Worm (Caenorhabditis elegans) whole organism, L1 larva: ENCODE data around the gene txt-12.

Experiments
- C04F5.9 ChIP-seq: sonication (generic microtip); optimal IDR thresholded peaks from 2 replicates; lab custom pipeline; 2016; ENCODE audit warnings: missing genetic modification characterization, missing compliant biosample characterization
- F16B12.6 ChIP-seq: fragments of 150-350 bp; optimal IDR thresholded peaks from 2 replicates; lab custom pipeline; 2014; ENCODE audit warnings: missing biosample characterization, missing genetic modification characterization
- Y116A8C.19 ChIP-seq: sonication (generic microtip); optimal IDR thresholded peaks from 2 replicates; lab custom pipeline; 2016; ENCODE audit warnings: missing compliant biosample characterization, missing genetic modification characterization, borderline replicate concordance
- aha-1 ChIP-seq: fragments of 150-350 bp; optimal IDR thresholded peaks from 2 replicates; lab custom pipeline; 2014; ENCODE audit warnings: missing biosample characterization, missing genetic modification characterization
- alr-1 ChIP-seq: fragments of 200-800 bp; sonication (Bioruptor generic); optimal IDR thresholded peaks from 2 replicates; lab custom pipeline; 2018; ENCODE audit warnings: borderline replicate concordance, mild to moderate bottlenecking, missing genetic modification characterization, missing compliant biosample characterization
- blmp-1 ChIP-seq: fragments of 150-350 bp; optimal IDR thresholded peaks from 2 replicates; lab custom pipeline; 2014; ENCODE audit warnings: missing biosample characterization, missing genetic modification characterization
- ceh-63 ChIP-seq: fragments of 200-800 bp; sonication (Bioruptor generic); optimal IDR thresholded peaks from 2 replicates; lab custom pipeline; 2018; ENCODE audit warnings: mild to moderate bottlenecking, missing genetic modification characterization, missing compliant biosample characterization
- ceh-8 ChIP-seq: fragments of 200-800 bp; sonication (Bioruptor generic); optimal IDR thresholded peaks from 2 replicates; lab custom pipeline; 2018; ENCODE audit warnings: mild to moderate bottlenecking, missing genetic modification characterization, moderate library complexity, missing compliant biosample characterization
- ceh-90 ChIP-seq: sonication (generic microtip); optimal IDR thresholded peaks from 2 replicates; lab custom pipeline; 2016; ENCODE audit warnings: missing genetic modification characterization, missing compliant biosample characterization
- ces-1 ChIP-seq: fragments of 150-350 bp; optimal IDR thresholded peaks from 2 replicates; lab custom pipeline; 2014; ENCODE audit warnings: missing biosample characterization, missing genetic modification reagents, missing genetic modification characterization
- dpl-1 ChIP-seq, 3 experiments: fragments of 150-350 bp in 2 of 3; sonication (generic microtip) in 1 of 3; optimal IDR thresholded peaks; 2 replicates each; lab custom pipeline; 2014 to 2017; ENCODE audit warnings: missing biosample characterization in 3 of 3, missing genetic modification characterization in 3 of 3, missing genetic modification reagents in 3 of 3
- efl-1 ChIP-seq, 4 experiments: fragments of 150-350 bp; optimal IDR thresholded peaks in 3 of 4; peaks in 1 of 4; 1 replicate in 1 of 4; 2 replicates in 3 of 4; lab custom pipeline; 2014; ENCODE audit warnings: missing biosample characterization in 2 of 4, missing genetic modification characterization in 2 of 4, missing genetic modification reagents in 2 of 4
- efl-3 ChIP-seq: fragments of 200-800 bp; sonication (Bioruptor generic); optimal IDR thresholded peaks from 2 replicates; lab custom pipeline; 2018; ENCODE audit warnings: mild to moderate bottlenecking, missing genetic modification characterization, missing compliant biosample characterization
- egl-13 ChIP-seq: sonication (generic microtip); optimal IDR thresholded peaks from 2 replicates; lab custom pipeline; 2016; ENCODE audit warnings: missing genotype, missing genetic modification reagents, missing genetic modification characterization, missing compliant biosample characterization
- egl-27 ChIP-seq, 2 experiments: fragments of 150-350 bp in 1 of 2; sonication (generic microtip); optimal IDR thresholded peaks; 3 replicates each; lab custom pipeline; 2017 to 2018; ENCODE audit warnings: missing biosample characterization in 2 of 2, missing genetic modification characterization in 2 of 2, missing genetic modification reagents in 2 of 2
- elt-2 ChIP-seq: sonication (generic microtip); optimal IDR thresholded peaks from 2 replicates; lab custom pipeline; 2016; ENCODE audit warnings: missing genetic modification characterization, mild to moderate bottlenecking, inconsistent platforms, missing compliant biosample characterization, missing genetic modification reagents
- elt-3 ChIP-seq, 6 experiments: fragments of 150-350 bp in 1 of 6; sonication (generic microtip); optimal IDR thresholded peaks; 2 replicates each; lab custom pipeline; 2017 to 2018; ENCODE audit warnings: missing biosample characterization in 6 of 6, missing genetic modification characterization in 6 of 6, inconsistent platforms in 1 of 6
- ets-5 ChIP-seq: fragments of 200-800 bp; sonication (Bioruptor generic); IDR thresholded peaks from 2 replicates; pipeline ENCODE4 v1.3.6; 2022; ENCODE audit warnings: missing genetic modification characterization, missing compliant biosample characterization
- fkh-10 ChIP-seq: sonication (generic microtip); optimal IDR thresholded peaks from 2 replicates; lab custom pipeline; 2017; ENCODE audit warnings: missing biosample characterization, missing genetic modification reagents, missing genetic modification characterization
- fos-1 ChIP-seq: fragments of 150-350 bp; optimal IDR thresholded peaks from 2 replicates; lab custom pipeline; 2014; ENCODE audit warnings: missing biosample characterization, missing genetic modification characterization
- grh-1 ChIP-seq: fragments of 200-800 bp; sonication (Bioruptor generic); IDR thresholded peaks from 2 replicates; pipeline ENCODE4 v1.3.6; 2022; ENCODE audit warnings: missing genetic modification reagents, missing genetic modification characterization, missing compliant biosample characterization
- hlh-17 ChIP-seq: fragments of 200-800 bp; sonication (Bioruptor generic); optimal IDR thresholded peaks from 2 replicates; lab custom pipeline; 2018; ENCODE audit warnings: missing genetic modification characterization, mild to moderate bottlenecking, missing compliant biosample characterization, moderate library complexity, borderline replicate concordance
- isw-1 ChIP-seq: fragments of 200-800 bp; sonication (Bioruptor generic); IDR thresholded peaks from 2 replicates; pipeline ENCODE4 v1.3.6; 2022; ENCODE audit warnings: missing genetic modification characterization, missing compliant biosample characterization
- jun-1 ChIP-seq: fragments of 150-350 bp; optimal IDR thresholded peaks from 2 replicates; lab custom pipeline; 2014; ENCODE audit warnings: missing biosample characterization, missing genetic modification reagents, missing genetic modification characterization
- lin-13 ChIP-seq: fragments of 150-350 bp; optimal IDR thresholded peaks from 2 replicates; lab custom pipeline; 2014; ENCODE audit warnings: missing biosample characterization, missing genetic modification reagents, missing genetic modification characterization
- lin-14 ChIP-seq: fragments of 200-800 bp; sonication (Bioruptor generic); optimal IDR thresholded peaks from 2 replicates; lab custom pipeline; 2018; ENCODE audit warnings: mild to moderate bottlenecking, missing genetic modification characterization, moderate library complexity, missing compliant biosample characterization
- lin-39 ChIP-seq: fragments of 150-350 bp; optimal IDR thresholded peaks from 2 replicates; lab custom pipeline; 2014; ENCODE audit warnings: missing biosample characterization, missing genetic modification reagents, missing genetic modification characterization
- lir-3 ChIP-seq: sonication (generic microtip); optimal IDR thresholded peaks from 2 replicates; lab custom pipeline; 2016; ENCODE audit warnings: mild to moderate bottlenecking, missing genetic modification characterization, moderate library complexity, missing compliant biosample characterization; ENCODE audit not compliant: poor library complexity
- mab-9 ChIP-seq: fragments of 200-800 bp; sonication (Bioruptor generic); IDR thresholded peaks from 2 replicates; pipeline ENCODE4 v1.3.6; 2022; ENCODE audit warnings: missing genetic modification reagents, missing genetic modification characterization, missing compliant biosample characterization
- mdl-1 ChIP-seq, 2 experiments: fragments of 150-350 bp; optimal IDR thresholded peaks; 2 replicates each; lab custom pipeline; 2014 to 2017; ENCODE audit warnings: missing biosample characterization in 2 of 2, missing genetic modification characterization in 2 of 2, inconsistent platforms in 1 of 2
- nhr-11 ChIP-seq: fragments of 150-350 bp; optimal IDR thresholded peaks from 2 replicates; lab custom pipeline; 2014; ENCODE audit warnings: missing biosample characterization, missing genetic modification characterization
- nhr-12 ChIP-seq: sonication (generic microtip); optimal IDR thresholded peaks from 2 replicates; lab custom pipeline; 2017; ENCODE audit warnings: missing biosample characterization, missing genetic modification characterization
- nhr-19 ChIP-seq: fragments of 200-800 bp; sonication (Bioruptor generic); conservative IDR thresholded peaks from 2 replicates; pipeline ENCODE4 v1.3.6; 2022; ENCODE audit warnings: missing genetic modification characterization, missing compliant biosample characterization
- nhr-237 ChIP-seq: fragments of 150-350 bp; optimal IDR thresholded peaks from 2 replicates; lab custom pipeline; 2014; ENCODE audit warnings: missing biosample characterization, missing genetic modification characterization
- nhr-28 ChIP-seq: fragments of 150-350 bp; optimal IDR thresholded peaks from 2 replicates; lab custom pipeline; 2014; ENCODE audit warnings: missing biosample characterization, missing genetic modification characterization
- nhr-47 ChIP-seq: sonication (generic microtip); optimal IDR thresholded peaks from 2 replicates; lab custom pipeline; 2016; ENCODE audit warnings: mild to moderate bottlenecking, missing genetic modification characterization, moderate library complexity, missing compliant biosample characterization
- nhr-71 ChIP-seq: sonication (generic microtip); optimal IDR thresholded peaks from 2 replicates; lab custom pipeline; 2016; ENCODE audit warnings: mild to moderate bottlenecking, missing genetic modification characterization, moderate library complexity, missing compliant biosample characterization
- nhr-77 ChIP-seq: fragments of 150-350 bp; optimal IDR thresholded peaks from 2 replicates; lab custom pipeline; 2014; ENCODE audit warnings: missing biosample characterization, missing genetic modification characterization
- nhr-84 ChIP-seq: sonication (generic microtip); optimal IDR thresholded peaks from 2 replicates; lab custom pipeline; 2017; ENCODE audit warnings: missing biosample characterization, missing genetic modification characterization
- nhr-85 ChIP-seq: sonication (generic microtip); peaks from one replicate; lab custom pipeline; 2016; ENCODE audit warnings: missing genetic modification characterization, inconsistent platforms, missing compliant biosample characterization
- pag-3 ChIP-seq: sonication (generic microtip); optimal IDR thresholded peaks from 2 replicates; lab custom pipeline; 2017; ENCODE audit warnings: missing genetic modification characterization, mild to moderate bottlenecking, missing compliant biosample characterization, antibody characterized with exemption, borderline replicate concordance; ENCODE audit not compliant: insufficient read depth
- pax-3 ChIP-seq: fragments of 200-800 bp; sonication (Bioruptor generic); optimal IDR thresholded peaks from 2 replicates; lab custom pipeline; 2018; ENCODE audit warnings: mild to moderate bottlenecking, missing genetic modification characterization, moderate library complexity, missing compliant biosample characterization
- pqm-1 ChIP-seq: sonication (generic microtip); optimal IDR thresholded peaks from 3 replicates; lab custom pipeline; 2017; ENCODE audit warnings: missing biosample characterization, missing genetic modification characterization
- snpc-4 ChIP-seq: fragments of 150-350 bp; optimal IDR thresholded peaks from 2 replicates; lab custom pipeline; 2014; ENCODE audit warnings: missing biosample characterization, missing genetic modification characterization
- unc-130 ChIP-seq: fragments of 150-350 bp; optimal IDR thresholded peaks from 2 replicates; lab custom pipeline; 2017; ENCODE audit warnings: missing biosample characterization, missing genetic modification characterization, inconsistent platforms
- unc-62 ChIP-seq: fragments of 150-350 bp; optimal IDR thresholded peaks from 2 replicates; lab custom pipeline; 2014; ENCODE audit warnings: missing biosample characterization, missing genetic modification reagents, missing genetic modification characterization
- xbp-1 ChIP-seq: sonication (generic microtip); optimal IDR thresholded peaks from 2 replicates; lab custom pipeline; 2016; ENCODE audit warnings: missing genetic modification characterization, missing compliant biosample characterization
- zag-1 ChIP-seq: fragments of 150-350 bp; optimal IDR thresholded peaks from 2 replicates; lab custom pipeline; 2014; ENCODE audit warnings: missing biosample characterization, missing genetic modification characterization
- zip-4 ChIP-seq: fragments of 200-800 bp; sonication (Bioruptor generic); optimal IDR thresholded peaks from 2 replicates; lab custom pipeline; 2018; ENCODE audit warnings: mild to moderate bottlenecking, missing genetic modification characterization, moderate library complexity, missing compliant biosample characterization
- ztf-11 ChIP-seq, 2 experiments: sonication (generic microtip); optimal IDR thresholded peaks; 2 replicates each; lab custom pipeline; 2016 to 2017; ENCODE audit warnings: missing genetic modification characterization in 2 of 2, missing biosample characterization in 1 of 2, missing compliant biosample characterization in 1 of 2
- ztf-4 ChIP-seq: fragments of 150-350 bp; optimal IDR thresholded peaks from 2 replicates; lab custom pipeline; 2014; ENCODE audit warnings: missing biosample characterization, missing genetic modification characterization

The txt-12 gene

ce11 chrV:15065068-15065744, 27.6 kb upstream of the txt-12 start, which contains the start of gene C25D7.9:
Gene C25D7.9 (plus strand): TSS chrV:15065135.
- TF ChIP-seq nhr-71: peak; percentile 48
- TF ChIP-seq nhr-19: peak; percentile 24; the same call in 1 of the 2 replicates
- no peak for TF ChIP-seq egl-13 (tag; lab: Kevin White, UChicago)
- no peak for TF ChIP-seq mab-9 (GFP tag; lab: Robert Waterston, UW)
- no peak for TF ChIP-seq ces-1 (GFP tag; lab: Kevin White, UChicago)
- TF ChIP-seq lin-14 (GFP tag; lab: Kevin White, UChicago): peak; percentile 55
- TF ChIP-seq fkh-10 (GFP tag; lab: Kevin White, UChicago): no peak
- TF ChIP-seq ceh-8 (GFP tag; lab: Kevin White, UChicago): no peak
- peak; percentile 70 for TF ChIP-seq nhr-85
- no peak for TF ChIP-seq zag-1
- no peak for TF ChIP-seq ztf-4 (tag; lab: Kevin White, UChicago)
- TF ChIP-seq nhr-12 (tag; lab: Kevin White, UChicago): no peak
- TF ChIP-seq unc-130: no peak
- TF ChIP-seq nhr-84: no peak
- no peak for TF ChIP-seq ets-5 (GFP tag; lab: Robert Waterston, UW)
- no peak for TF ChIP-seq nhr-47 (tag; lab: Kevin White, UChicago)
- TF ChIP-seq hlh-17 (GFP tag; lab: Kevin White, UChicago): no peak
- no peak for TF ChIP-seq ceh-90 (tag; lab: Kevin White, UChicago)
- no peak for TF ChIP-seq nhr-237
- no peak for TF ChIP-seq ceh-63 (GFP tag; lab: Kevin White, UChicago)
- no peak for TF ChIP-seq pqm-1
- TF ChIP-seq nhr-11 (tag; lab: Kevin White, UChicago): no peak
- no peak for TF ChIP-seq blmp-1 (tag; lab: Kevin White, UChicago)
- TF ChIP-seq mdl-1 (tag; optimal IDR thresholded peaks at IDR 0.05; lab: Kevin White, UChicago): no peak
- no peak for TF ChIP-seq efl-3 (GFP tag; lab: Kevin White, UChicago)
- no peak for TF ChIP-seq F16B12.6
- TF ChIP-seq efl-1 (optimal IDR thresholded peaks at IDR 0.05; lab: Kevin White, UChicago): peak; percentile 34 to 53
- peak; percentile 37 to 89 for TF ChIP-seq efl-1 (GFP tag; optimal IDR thresholded peaks at IDR 0.05 in 1 of 2; lab: Kevin White, UChicago)
- no peak for TF ChIP-seq egl-27 (tag; optimal IDR thresholded peaks at IDR 0.05; lab: Kevin White, UChicago)
- no peak for TF ChIP-seq C04F5.9 (tag; lab: Kevin White, UChicago)
- TF ChIP-seq nhr-77 (tag; lab: Kevin White, UChicago): no peak
- no peak for TF ChIP-seq snpc-4
- no peak for TF ChIP-seq nhr-28 (tag; lab: Kevin White, UChicago)
- peak; percentile 9 for TF ChIP-seq pax-3
- TF ChIP-seq grh-1 (GFP tag; lab: Robert Waterston, UW): peak; percentile 51
- no peak for TF ChIP-seq ztf-11 (tag; optimal IDR thresholded peaks at IDR 0.05; lab: Kevin White, UChicago)
- TF ChIP-seq pag-3 (tag; lab: Kevin White, UChicago): no peak
- no peak for TF ChIP-seq aha-1 (tag; lab: Kevin White, UChicago)
- TF ChIP-seq elt-3 (tag; optimal IDR thresholded peaks at IDR 0.05; lab: Kevin White, UChicago): no peak
- no peak for TF ChIP-seq jun-1 (tag; lab: Kevin White, UChicago)
- peak; percentile 17 to 52 (median 45) for TF ChIP-seq dpl-1 (GFP tag; optimal IDR thresholded peaks at IDR 0.05; lab: Kevin White, UChicago)
- TF ChIP-seq lin-39 (tag; lab: Kevin White, UChicago): no peak
- TF ChIP-seq isw-1: 0 out of 2 replicates have a peak, but pooled peaks have one; percentile 2
- TF ChIP-seq alr-1 (tag; lab: Kevin White, UChicago): no peak
- no peak for TF ChIP-seq unc-62
- peak; percentile 32 for TF ChIP-seq lin-13 (GFP tag; lab: Kevin White, UChicago)
- TF ChIP-seq fos-1 (tag; lab: Kevin White, UChicago): no peak
- peak; percentile 28 for TF ChIP-seq xbp-1 (tag; lab: Kevin White, UChicago)
- TF ChIP-seq zip-4 (GFP tag; lab: Kevin White, UChicago): no peak
- no peak for TF ChIP-seq lir-3
- TF ChIP-seq Y116A8C.19: no peak
- TF ChIP-seq elt-2 (tag; lab: Kevin White, UChicago): no peak
